Fruit fly (Drosophila melanogaster): ENCODE data around the gene CG32727.

Gene CG32727

DNA sequence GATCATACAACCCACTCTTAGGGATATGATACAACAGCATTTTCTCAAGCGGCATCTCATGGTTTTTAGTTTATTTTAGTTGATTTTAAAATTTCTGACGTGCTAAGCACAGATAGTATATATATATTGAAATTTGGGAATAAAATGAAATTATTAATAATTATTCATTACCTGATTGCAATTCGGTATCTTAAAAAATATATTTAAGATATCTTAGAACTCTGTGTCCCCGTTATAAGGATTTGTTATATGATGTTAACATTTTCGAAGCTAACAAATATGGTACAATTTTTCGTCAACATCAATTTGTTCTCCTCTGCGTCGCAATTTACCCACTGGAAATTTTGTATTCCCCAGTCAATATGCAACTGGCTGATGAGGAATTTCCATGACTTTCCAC, 46.2 kb downstream of the CG32727 start, which contains the start of gene CG43198:
TSS of gene CG43198 (minus strand) at position 101 of the 400 bp plus-strand sequence.
- no peak for TF ChIP-seq CG9705 (GFP tag; optimal IDR thresholded peaks at IDR 0.05)
- TF ChIP-seq dmrt93B (GFP tag; optimal IDR thresholded peaks at IDR 0.05): no peak
- no peak for TF ChIP-seq Hr83 (GFP tag; optimal IDR thresholded peaks at IDR 0.05; ENCODE audit: poor library complexity, severe bottlenecking)
- no peak for TF ChIP-seq Vsx2 (GFP tag; optimal IDR thresholded peaks at IDR 0.05; ENCODE audit: partially characterized antibody)
- TF ChIP-seq sv (GFP tag; optimal IDR thresholded peaks at IDR 0.05): no peak
- TF ChIP-seq Jra (GFP tag; optimal IDR thresholded peaks at IDR 0.05): no peak
- TF ChIP-seq br (GFP tag; optimal IDR thresholded peaks at IDR 0.05): no peak
- no peak for TF ChIP-seq h (GFP tag; optimal IDR thresholded peaks at IDR 0.05)
- TF ChIP-seq fru (GFP tag; optimal IDR thresholded peaks at IDR 0.05): no peak
- no peak for TF ChIP-seq tai (GFP tag; optimal IDR thresholded peaks at IDR 0.05)
- no peak for TF ChIP-seq woc (GFP tag; optimal IDR thresholded peaks at IDR 0.05)
- TF ChIP-seq lola (GFP tag; optimal IDR thresholded peaks at IDR 0.05): no peak
- no peak for TF ChIP-seq rgr (GFP tag; optimal IDR thresholded peaks at IDR 0.05)
- no peak for TF ChIP-seq dl (GFP tag; optimal IDR thresholded peaks at IDR 0.05; ENCODE audit: insufficient read depth in 1 of 2, partially characterized antibody in 2 of 2)
- TF ChIP-seq OdsH (GFP tag; optimal IDR thresholded peaks at IDR 0.05): no peak
- no peak for TF ChIP-seq sage (GFP tag; optimal IDR thresholded peaks at IDR 0.05)
- no peak for TF ChIP-seq Sp1 (GFP tag; optimal IDR thresholded peaks at IDR 0.05)
- no peak for TF ChIP-seq dsf (GFP tag; optimal IDR thresholded peaks at IDR 0.05; ENCODE audit: borderline replicate concordance)
